Fruit fly (Drosophila melanogaster) whole organism, wandering third instar larva: Measurements from ENCODE around the gene pit.

Source experiments
- CrebA ChIP-seq: fragments of 200-800 bp; sonication (Bioruptor generic); optimal IDR thresholded peaks from 2 replicates; lab custom pipeline; 2016; ENCODE audit warnings: missing biosample characterization, mild to moderate bottlenecking, missing genetic modification characterization, borderline replicate concordance
- Rel ChIP-seq, 2 experiments: fragments of 200-800 bp; sonication (Bioruptor generic) in 1 of 2; optimal IDR thresholded peaks; 2 replicates in 1 of 2; 3 replicates in 1 of 2; lab custom pipeline; 2016 to 2019; ENCODE audit warnings: mild to moderate bottlenecking in 2 of 2, missing biosample characterization in 2 of 2, missing genetic modification characterization in 2 of 2, moderate library complexity in 1 of 2
- h ChIP-seq: fragments of 200-800 bp; sonication (Bioruptor generic); optimal IDR thresholded peaks from 3 replicates; lab custom pipeline; 2016; ENCODE audit warnings: missing biosample characterization, mild to moderate bottlenecking, missing genetic modification characterization
- jim ChIP-seq: fragments of 175-275, 200-325 bp; sonication (Bioruptor generic); optimal IDR thresholded peaks from 2 replicates; lab custom pipeline; 2016; ENCODE audit warnings: missing biosample characterization, mild to moderate bottlenecking, missing genetic modification characterization
- pan ChIP-seq: fragments of >200 bp; optimal IDR thresholded peaks from 2 replicates; lab custom pipeline; 2017
- usp ChIP-seq: fragments of >200 bp; optimal IDR thresholded peaks from 2 replicates; lab custom pipeline; 2017; ENCODE audit warnings: missing biosample characterization, missing genetic modification characterization

DNA sequence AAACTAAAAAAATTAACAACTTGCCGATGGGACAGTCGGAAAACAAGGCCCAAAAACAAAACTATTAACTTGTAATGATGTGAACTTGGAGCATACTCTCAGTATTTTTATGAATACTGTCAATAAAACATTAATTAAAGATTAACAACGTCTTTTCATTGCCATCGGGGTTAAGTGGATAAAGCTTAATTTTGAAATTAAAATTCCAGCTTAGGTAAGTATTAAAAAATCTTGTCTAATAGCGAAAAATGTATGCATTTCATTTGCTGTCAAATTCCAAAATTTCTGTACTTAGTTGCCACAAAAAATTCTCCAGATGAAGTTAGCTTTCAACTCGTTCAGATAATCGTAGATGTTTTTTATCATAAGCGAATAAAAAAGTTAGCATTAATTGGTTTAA, 19.7 kb upstream of the pit start, which contains the start of gene Theg:
- TF ChIP-seq CrebA (no peak), usp (GFP tag; lab: Kevin White, UChicago) (no peak), Rel (GFP tag; optimal IDR thresholded peaks at IDR 0.05; lab: Kevin White, UChicago) (no peak), Rel (tag; optimal IDR thresholded peaks at IDR 0.05; lab: Kevin White, UChicago) (no peak), h (no peak), pan (no peak), jim (GFP tag; lab: Kevin White, UChicago) (no peak)
